Worm (Caenorhabditis elegans) whole organism, dauer: ENCODE results near the gene sra-11.

Experiments used
- unc-62 ChIP-seq: sonication (generic microtip); optimal IDR thresholded peaks from 2 replicates; lab custom pipeline; 2017; ENCODE audit warnings: missing biosample characterization, missing genetic modification reagents, missing genetic modification characterization

Gene sra-11

DNA sequence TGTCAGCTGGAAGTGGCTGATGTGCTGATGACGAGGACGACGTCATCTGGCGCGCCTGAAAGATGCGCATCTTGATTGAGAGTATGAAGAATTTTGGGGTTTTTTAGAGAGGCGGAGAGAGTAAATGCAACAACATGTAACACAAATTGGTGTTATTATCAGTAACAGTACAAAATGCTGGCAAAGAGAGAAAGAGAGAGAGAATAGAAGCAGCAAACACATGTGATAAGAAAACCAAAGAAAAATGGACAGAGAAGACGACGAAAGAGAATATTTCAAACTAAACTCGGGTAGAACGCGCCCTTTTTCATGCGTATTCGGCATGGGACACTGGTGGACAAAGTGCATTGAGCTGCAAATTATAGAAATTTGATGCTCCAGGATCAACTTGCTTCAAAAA is 49.3 kb downstream of the sra-11 start, which contains the start of gene M106.3:
Gene M106.3, minus strand, starts transcription at position 70 of the 400 bp plus-strand sequence.
- TF ChIP-seq unc-62, result no peak

DNA sequence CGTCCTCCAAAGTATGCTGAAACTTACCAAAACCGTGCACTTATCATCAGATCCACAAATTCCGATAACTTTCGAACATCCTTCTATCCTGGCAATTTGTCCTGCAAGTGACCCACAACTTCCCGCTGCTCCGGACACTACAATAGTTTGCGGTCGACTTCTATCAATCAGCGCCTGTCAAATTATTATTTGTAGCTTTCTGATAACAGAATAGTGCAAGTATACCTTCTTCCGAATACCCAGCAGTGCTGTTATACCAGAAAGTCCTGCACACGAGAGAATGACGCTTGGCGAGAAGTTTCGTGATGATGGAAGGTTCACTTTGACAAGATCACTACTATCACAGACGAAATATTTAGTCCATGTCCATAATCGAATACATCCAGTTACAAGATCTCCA is 50.8 kb downstream of the sra-11 start:
- TF ChIP-seq unc-62, result no peak
